Worm (Caenorhabditis elegans) whole organism, midembryonic: ENCODE data around the gene btb-8.
A peak's percentile ranks its signal among the peaks of the same experiment; 100 is the strongest.

Source experiments
- T22C8.4 ChIP-seq: fragments of 200-800 bp; sonication (Bioruptor generic); IDR thresholded peaks from 2 replicates; pipeline ENCODE4 v1.3.6; 2022; ENCODE audit warnings: missing genetic modification characterization, missing compliant biosample characterization
- cog-1 ChIP-seq: sonication (generic microtip); optimal IDR thresholded peaks from 2 replicates; lab custom pipeline; 2016; ENCODE audit warnings: missing genetic modification characterization, missing compliant biosample characterization
- flt-1 ChIP-seq: fragments of 200-800 bp; sonication (Bioruptor generic); IDR thresholded peaks from 2 replicates; pipeline ENCODE4 v1.3.6; 2022; ENCODE audit warnings: missing genetic modification characterization, missing compliant biosample characterization
- klf-2 ChIP-seq: fragments of 200-800 bp; sonication (Bioruptor generic); conservative IDR thresholded peaks from 2 replicates; pipeline ENCODE4 v1.3.6; 2022; ENCODE audit warnings: missing genetic modification reagents, missing genetic modification characterization, missing compliant biosample characterization
- med-1 ChIP-seq: sonication (generic microtip); optimal IDR thresholded peaks from 2 replicates; lab custom pipeline; 2017; ENCODE audit warnings: missing genetic modification characterization, mild to moderate bottlenecking, missing compliant biosample characterization, antibody characterized with exemption, missing genetic modification reagents; ENCODE audit not compliant: insufficient read depth
- ref-1 ChIP-seq: fragments of 200-800 bp; sonication (Bioruptor generic); conservative IDR thresholded peaks from 2 replicates; pipeline ENCODE4 v1.3.6; 2022; ENCODE audit warnings: missing genetic modification reagents, missing genetic modification characterization, missing compliant biosample characterization
- tab-1 ChIP-seq: fragments of 200-800 bp; sonication (Bioruptor generic); IDR thresholded peaks from 2 replicates; pipeline ENCODE4 v1.3.6; 2022; ENCODE audit warnings: missing genetic modification characterization, missing compliant biosample characterization
- ztf-23 ChIP-seq: fragments of 200-800 bp; sonication (Bioruptor generic); IDR thresholded peaks from 2 replicates; pipeline ENCODE4 v1.3.6; 2022; ENCODE audit warnings: missing genetic modification reagents, missing genetic modification characterization, missing compliant biosample characterization
- ztf-29 ChIP-seq: fragments of 200-800 bp; sonication (Bioruptor generic); IDR thresholded peaks from 2 replicates; pipeline ENCODE4 v1.3.6; 2022; ENCODE audit warnings: missing genetic modification reagents, missing genetic modification characterization, missing compliant biosample characterization

btb-8 gene

ce11 chrII:1703363-1703762 is 19.2 kb upstream of the btb-8 start, which contains the start of gene fbxb-47:
TSS of gene fbxb-47 (minus strand) at chrII:1703463.
- TF ChIP-seq flt-1 (no peak), T22C8.4 (no peak), ztf-29 (no peak), klf-2 (GFP tag; lab: Robert Waterston, UW) (no peak), ztf-23 (GFP tag; lab: Robert Waterston, UW) (no peak), cog-1 (no peak)

- TF ChIP-seq ztf-29 (no peak), med-1 (GFP tag; lab: Kevin White, UChicago) (no peak), klf-2 (GFP tag; lab: Robert Waterston, UW) (no peak), cog-1 (no peak), ztf-23 (GFP tag; lab: Robert Waterston, UW) (no peak), flt-1 (no peak), T22C8.4 (no peak), tab-1 (GFP tag; lab: Robert Waterston, UW) (no peak), ref-1 (GFP tag; lab: Robert Waterston, UW) (no peak)
Measured at ce11 chrII:1706385-1706784, 16.2 kb upstream of the btb-8 start, which contains the start of gene sdz-18. TSS of gene sdz-18 (minus strand) at chrII:1706485.

- no peak for TF ChIP-seq cog-1
- TF ChIP-seq med-1 (GFP tag; lab: Kevin White, UChicago), result no peak
- no peak for TF ChIP-seq T22C8.4
- no peak for TF ChIP-seq ref-1 (GFP tag; lab: Robert Waterston, UW)
- TF ChIP-seq tab-1 (GFP tag; lab: Robert Waterston, UW), result no peak
- TF ChIP-seq ztf-23 (GFP tag; lab: Robert Waterston, UW), result no peak
- TF ChIP-seq ztf-29, result no peak
- TF ChIP-seq flt-1, result no peak
- no peak for TF ChIP-seq klf-2 (GFP tag; lab: Robert Waterston, UW)
Measured at ce11 chrII:1709959-1710358, 12.6 kb upstream of the btb-8 start, which contains the start of gene fbxa-184. TSS of gene fbxa-184 (plus strand) at chrII:1710259.

- TF ChIP-seq ztf-23 (GFP tag; lab: Robert Waterston, UW), result no peak
- no peak for TF ChIP-seq ref-1 (GFP tag; lab: Robert Waterston, UW)
- no peak for TF ChIP-seq ztf-29
- TF ChIP-seq klf-2 (GFP tag; lab: Robert Waterston, UW), result no peak
- TF ChIP-seq cog-1, result no peak
- no peak for TF ChIP-seq tab-1 (GFP tag; lab: Robert Waterston, UW)
Measured at ce11 chrII:1712938-1713337, 9.6 kb upstream of the btb-8 start, which contains the start of gene btb-7. TSS of gene btb-7 (plus strand) at chrII:1713238.

ce11 chrII:1714772-1715353 is 7.7 kb upstream of the btb-8 start, which contains the start of gene btb-6:
TSS of gene btb-6 (plus strand) at chrII:1715303.
- TF ChIP-seq flt-1 (no peak), tab-1 (GFP tag; lab: Robert Waterston, UW) (0 out of 2 replicates have a peak, but pooled peaks have one; percentile 53), med-1 (GFP tag; lab: Kevin White, UChicago) (no peak)

ce11 chrII:1719153-1719552 is 3.4 kb upstream of the btb-8 start, which contains the start of gene fbxb-48:
TSS of gene fbxb-48 (minus strand) at chrII:1719253.
- no peak for TF ChIP-seq ztf-29

- no peak for TF ChIP-seq cog-1
- TF ChIP-seq ztf-23 (GFP tag; lab: Robert Waterston, UW), result no peak
Measured at ce11 chrII:1724314-1724713, 1.7 kb downstream of the btb-8 start, which contains the start of gene fbxb-11. TSS of gene fbxb-11 (plus strand) at chrII:1724614.

ce11 chrII:1725735-1726134 is 3.2 kb downstream of the btb-8 start, which contains the start of gene F45C12.17:
TSS of gene F45C12.17 (plus strand) at chrII:1726111.
- TF ChIP-seq flt-1 (0 out of 2 replicates have a peak, but pooled peaks have one; percentile 21), ztf-23 (GFP tag; lab: Robert Waterston, UW) (no peak)

ce11 chrII:1728253-1728652 is 5.7 kb downstream of the btb-8 start, which contains the start of gene btb-9:
TSS of gene btb-9 (plus strand) at chrII:1728506.
- no peak for TF ChIP-seq klf-2 (GFP tag; lab: Robert Waterston, UW)
- TF ChIP-seq ztf-23 (GFP tag; lab: Robert Waterston, UW), result no peak
- no peak for TF ChIP-seq cog-1
- TF ChIP-seq med-1 (GFP tag; lab: Kevin White, UChicago), result no peak
- TF ChIP-seq tab-1 (GFP tag; lab: Robert Waterston, UW), result no peak
- no peak for TF ChIP-seq T22C8.4
- TF ChIP-seq ref-1 (GFP tag; lab: Robert Waterston, UW), result no peak
- TF ChIP-seq ztf-29, result no peak
- no peak for TF ChIP-seq flt-1

- TF ChIP-seq flt-1, result no peak
- TF ChIP-seq T22C8.4, result no peak
- TF ChIP-seq ztf-23 (GFP tag; lab: Robert Waterston, UW), result no peak
- no peak for TF ChIP-seq cog-1
Measured at ce11 chrII:1730103-1730502, 7.5 kb downstream of the btb-8 start, which contains the start of gene ceh-81. TSS of gene ceh-81 (plus strand) at chrII:1730403.

- no peak for TF ChIP-seq flt-1
Measured at ce11 chrII:1731932-1732331, 9.4 kb downstream of the btb-8 start, which contains the start of gene ceh-82. TSS of gene ceh-82 (plus strand) at chrII:1732232.
